Fruit fly (Drosophila melanogaster) whole organism, wandering third instar larva: ENCODE measurements around the gene CG15547.

Source experiments
- Dfd ChIP-seq: fragments of >200 bp; optimal IDR thresholded peaks from 2 replicates; lab custom pipeline; 2017; ENCODE audit warnings: missing biosample characterization, missing genetic modification characterization
- OdsH ChIP-seq: fragments of 200-800 bp; sonication (Bioruptor generic); optimal IDR thresholded peaks from 2 replicates; lab custom pipeline; 2016; ENCODE audit warnings: missing biosample characterization, mild to moderate bottlenecking, missing genetic modification characterization
- br ChIP-seq: fragments of 200-800 bp; sonication (Bioruptor generic); optimal IDR thresholded peaks from 2 replicates; lab custom pipeline; 2016; ENCODE audit warnings: missing biosample characterization, missing genetic modification characterization
- fru ChIP-seq: fragments of 200-800 bp; sonication (Bioruptor generic); optimal IDR thresholded peaks from 3 replicates; lab custom pipeline; 2016; ENCODE audit warnings: missing biosample characterization, mild to moderate bottlenecking, missing genetic modification characterization
- h ChIP-seq: fragments of 200-800 bp; sonication (Bioruptor generic); optimal IDR thresholded peaks from 3 replicates; lab custom pipeline; 2016; ENCODE audit warnings: missing biosample characterization, mild to moderate bottlenecking, missing genetic modification characterization
- sv ChIP-seq: fragments of 200-800 bp; sonication (Bioruptor generic); optimal IDR thresholded peaks from 3 replicates; lab custom pipeline; 2016; ENCODE audit warnings: missing biosample characterization, missing genetic modification characterization
- usp ChIP-seq: fragments of >200 bp; optimal IDR thresholded peaks from 2 replicates; lab custom pipeline; 2017; ENCODE audit warnings: missing biosample characterization, missing genetic modification characterization
- woc ChIP-seq: sonication (Bioruptor generic); optimal IDR thresholded peaks from 2 replicates; lab custom pipeline; 2016; ENCODE audit warnings: missing biosample characterization, mild to moderate bottlenecking, missing genetic modification characterization

- TF ChIP-seq OdsH (GFP tag; lab: Kevin White, UChicago), result no peak
- no peak for TF ChIP-seq sv (GFP tag; lab: Kevin White, UChicago)
- TF ChIP-seq Dfd (GFP tag; lab: Kevin White, UChicago), result no peak
- no peak for TF ChIP-seq fru (GFP tag; lab: Kevin White, UChicago)
- no peak for TF ChIP-seq woc (GFP tag; lab: Kevin White, UChicago)
- peak; percentile 37 for TF ChIP-seq h (GFP tag; lab: Kevin White, UChicago)
- TF ChIP-seq usp (GFP tag; lab: Kevin White, UChicago), result no peak
- no peak for TF ChIP-seq br (GFP tag; lab: Kevin White, UChicago)
Measured at dm6 chr3R:30912402-30912801, 29.1 kb upstream of the CG15547 start, which contains the start of gene Ptx1.
